Worm (Caenorhabditis elegans): ENCODE data around the gene nspe-7.

DNA sequence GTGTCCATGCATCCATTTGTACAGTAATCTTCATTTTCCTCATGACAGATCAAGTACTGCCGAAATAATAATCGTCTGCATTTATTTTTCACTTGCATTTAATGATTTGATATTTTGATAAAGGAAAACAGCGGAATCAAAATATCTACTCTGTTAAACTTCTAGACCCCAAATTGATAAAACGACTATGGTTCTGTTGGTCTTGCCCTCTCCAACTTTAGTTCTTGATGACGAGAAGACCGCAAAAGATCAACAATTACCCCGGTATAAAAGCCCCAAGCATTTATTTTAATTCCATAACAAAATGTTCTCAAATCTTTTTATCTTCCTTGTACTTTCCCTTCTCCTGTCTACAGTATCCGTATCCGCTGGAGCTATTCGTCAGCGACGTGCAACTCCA, 18.3 kb upstream of the nspe-7 start, which contains the start of gene Y38E10A.9:
- TF ChIP-seq nhr-237 (tag; optimal IDR thresholded peaks at IDR 0.05) (no peak), unc-62 (GFP tag; optimal IDR thresholded peaks at IDR 0.05) (no peak), elt-1 (tag; optimal IDR thresholded peaks at IDR 0.05; ENCODE audit: borderline replicate concordance, insufficient read depth) (no peak), nhr-76 (tag; optimal IDR thresholded peaks at IDR 0.05) (no peak), cnd-1 (tag; optimal IDR thresholded peaks at IDR 0.05) (no peak), mab-5 (tag; optimal IDR thresholded peaks at IDR 0.05) (no peak), tbx-8 (GFP tag; optimal IDR thresholded peaks at IDR 0.05) (no peak), pha-4 (tag; optimal IDR thresholded peaks at IDR 0.05) (no peak)

Measured in whole organism, mixed stage, embryonic.